Comparison of ENCODE assay signal across 2 worm cellular contexts in the genomic region with DNA sequence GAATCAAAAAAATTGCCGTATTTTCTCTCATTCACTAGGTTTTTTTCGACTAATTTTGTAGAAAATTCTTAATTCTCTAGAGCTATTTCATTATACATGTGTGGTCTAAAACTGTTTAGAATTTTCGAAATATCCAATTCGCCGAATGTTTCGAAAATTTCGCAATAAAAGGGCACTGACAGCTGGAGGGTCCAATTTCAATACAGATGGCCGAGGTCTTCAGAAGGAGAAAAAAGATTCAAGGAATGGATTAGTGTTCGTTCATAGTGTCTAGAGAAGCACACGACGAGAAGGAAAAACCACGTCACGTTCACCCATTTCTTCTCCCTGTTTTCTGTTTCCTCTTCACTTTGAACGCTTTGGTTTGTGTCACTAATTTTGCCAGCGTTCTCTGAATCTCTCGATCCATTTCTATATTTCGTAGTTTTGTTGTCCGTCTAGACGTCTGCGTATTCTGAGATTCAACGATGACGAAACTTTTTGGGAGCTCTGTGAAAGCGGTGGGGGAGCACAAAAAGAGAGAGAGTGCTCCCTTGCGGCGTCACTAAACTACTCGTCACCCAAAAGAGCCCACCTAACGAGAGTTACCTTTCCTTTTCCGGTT.
A peak's percentile ranks its signal among the peaks of the same experiment; 100 is the strongest.
TF ChIP-seq lines count a peak whose summit lies in the region.

No protein-coding gene starts in this region.

TF ChIP-seq in whole organism, L1 larva, 84 proteins besides CTCF, POLR2A, EP300 and RAD21 (continued from another document):
- TF ChIP-seq tlp-1 (tag; optimal IDR thresholded peaks at IDR 0.05; lab: Kevin White, UChicago) (no peak), sup-37 (GFP tag; optimal IDR thresholded peaks at IDR 0.05; lab: Kevin White, UChicago) (no peak), aha-1 (tag; optimal IDR thresholded peaks at IDR 0.05; lab: Kevin White, UChicago) (no peak), nhr-90 (tag; optimal IDR thresholded peaks at IDR 0.05; lab: Kevin White, UChicago; ENCODE audit: poor library complexity) (no peak), snpc-4 (tag; optimal IDR thresholded peaks at IDR 0.05; lab: Kevin White, UChicago) (no peak), ceh-88 (GFP tag; IDR thresholded peaks at IDR 0.05; lab: Robert Waterston, UW) (no peak), isw-1 (GFP tag; IDR thresholded peaks at IDR 0.05; lab: Robert Waterston, UW) (peak; percentile 33), ceh-90 (tag; optimal IDR thresholded peaks at IDR 0.05; lab: Kevin White, UChicago) (no peak), hlh-17 (GFP tag; optimal IDR thresholded peaks at IDR 0.05; lab: Kevin White, UChicago; ENCODE audit: borderline replicate concordance) (no peak), nhr-12 (tag; optimal IDR thresholded peaks at IDR 0.05; lab: Kevin White, UChicago) (no peak), egl-13 (tag; optimal IDR thresholded peaks at IDR 0.05; lab: Kevin White, UChicago) (peak; percentile 35), nhr-28 (tag; optimal IDR thresholded peaks at IDR 0.05; lab: Kevin White, UChicago) (no peak), hpl-2 (GFP tag; optimal IDR thresholded peaks at IDR 0.05; lab: Kevin White, UChicago) (no peak), ama-1 (optimal IDR thresholded peaks at IDR 0.05; lab: Kevin White, UChicago) (no peak), ztf-4 (tag; optimal IDR thresholded peaks at IDR 0.05; lab: Kevin White, UChicago) (peak; percentile 24), nhr-19 (GFP tag; conservative IDR thresholded peaks at IDR 0.05; lab: Robert Waterston, UW) (peak; percentile 14; the same call in 1 of the 2 replicates), blmp-1 (tag; optimal IDR thresholded peaks at IDR 0.05; lab: Kevin White, UChicago) (peak; percentile 29), nhr-47 (tag; optimal IDR thresholded peaks at IDR 0.05; lab: Kevin White, UChicago) (peak; percentile 65), lin-13 (GFP tag; optimal IDR thresholded peaks at IDR 0.05; lab: Kevin White, UChicago) (peak; percentile 17), pax-3 (tag; optimal IDR thresholded peaks at IDR 0.05; lab: Kevin White, UChicago) (no peak), ets-5 (GFP tag; IDR thresholded peaks at IDR 0.05; lab: Robert Waterston, UW) (no peak), hlh-4 (tag; optimal IDR thresholded peaks at IDR 0.05; lab: Kevin White, UChicago) (no peak), ces-1 (GFP tag; optimal IDR thresholded peaks at IDR 0.05; lab: Kevin White, UChicago) (no peak), lin-14 (GFP tag; optimal IDR thresholded peaks at IDR 0.05; lab: Kevin White, UChicago) (peak; percentile 95), nhr-20 (tag; optimal IDR thresholded peaks at IDR 0.05; lab: Kevin White, UChicago) (peak; percentile 49), aly-2 (tag; optimal IDR thresholded peaks at IDR 0.05; lab: Kevin White, UChicago) (no peak), lin-35 (GFP tag; optimal IDR thresholded peaks at IDR 0.05; lab: Kevin White, UChicago) (peak in 1 of 2 experiments; percentile 53), elt-2 (tag; optimal IDR thresholded peaks at IDR 0.05; lab: Kevin White, UChicago) (no peak), fkh-4 (tag; optimal IDR thresholded peaks at IDR 0.05; lab: Kevin White, UChicago; ENCODE audit: borderline replicate concordance) (no peak), alr-1 (tag; optimal IDR thresholded peaks at IDR 0.05; lab: Kevin White, UChicago; ENCODE audit: borderline replicate concordance) (no peak), C16A3.4 (tag; optimal IDR thresholded peaks at IDR 0.05; lab: Kevin White, UChicago) (peak; percentile 19), nhr-76 (tag; optimal IDR thresholded peaks at IDR 0.05; lab: Kevin White, UChicago) (no peak), pqm-1 (tag; optimal IDR thresholded peaks at IDR 0.05; lab: Kevin White, UChicago) (no peak), lin-15B (tag; optimal IDR thresholded peaks at IDR 0.05; lab: Kevin White, UChicago) (no peak), nhr-77 (tag; optimal IDR thresholded peaks at IDR 0.05; lab: Kevin White, UChicago) (peak; percentile 64), zag-1 (tag; optimal IDR thresholded peaks at IDR 0.05; lab: Kevin White, UChicago) (no peak), mab-9 (GFP tag; IDR thresholded peaks at IDR 0.05; lab: Robert Waterston, UW) (no peak)

TF ChIP-seq in whole organism, L4 larva, 104 proteins besides CTCF, POLR2A, EP300 and RAD21 (continued from another document):
- TF ChIP-seq F49E8.2 (tag; optimal IDR thresholded peaks at IDR 0.05; lab: Kevin White, UChicago; ENCODE audit: borderline replicate concordance) (no peak), rbr-2 (tag; optimal IDR thresholded peaks at IDR 0.05; lab: Kevin White, UChicago) (peak; percentile 70), dpl-1 (GFP tag; optimal IDR thresholded peaks at IDR 0.05; lab: Kevin White, UChicago) (peak; percentile 20), dmd-6 (GFP tag; IDR thresholded peaks at IDR 0.05; lab: Robert Waterston, UW) (peak; percentile 79), nhr-77 (tag; optimal IDR thresholded peaks at IDR 0.05; lab: Kevin White, UChicago) (peak; percentile 40), lin-29 (GFP tag; IDR thresholded peaks at IDR 0.05; lab: Robert Waterston, UW) (no peak), spr-1 (tag; optimal IDR thresholded peaks at IDR 0.05; lab: Kevin White, UChicago) (no peak), nhr-102 (tag; optimal IDR thresholded peaks at IDR 0.05; lab: Kevin White, UChicago) (no peak), zfp-3 (GFP tag; conservative IDR thresholded peaks at IDR 0.05; lab: Robert Waterston, UW) (no peak), lim-7 (GFP tag; IDR thresholded peaks at IDR 0.05; lab: Robert Waterston, UW) (no peak)
TF ChIP-seq in whole organism, L4 larva: peak in this region for 30.
